Fruit fly (Drosophila melanogaster): ENCODE measurements around the gene CG32638.
A peak's percentile ranks its signal among the peaks of the same experiment; 100 is the strongest.

Gene CG32638

dm6 chrX:13143100-13143499, 14.5 kb upstream of the CG32638 start (continued):
- TF ChIP-seq CG10147 (GFP tag; optimal IDR thresholded peaks at IDR 0.05) = no peak
- TF ChIP-seq cato (GFP tag; optimal IDR thresholded peaks at IDR 0.05; ENCODE audit: borderline replicate concordance) = no peak
- TF ChIP-seq Hr78 (GFP tag; optimal IDR thresholded peaks at IDR 0.05) = no peak
- 0 out of 2 replicates have a peak, but pooled peaks have one; percentile 37 for TF ChIP-seq CG32767 (GFP tag; IDR thresholded peaks at IDR 0.05)
- no peak for TF ChIP-seq Mad (GFP tag; optimal IDR thresholded peaks at IDR 0.05)
- TF ChIP-seq Ravus (GFP tag; IDR thresholded peaks at IDR 0.05) = no peak
- TF ChIP-seq unc-4 (GFP tag; IDR thresholded peaks at IDR 0.05; ENCODE audit: partially characterized antibody) = no peak
- peak; percentile 63 for TF ChIP-seq unpg (GFP tag; optimal IDR thresholded peaks at IDR 0.05)
- TF ChIP-seq Opbp (GFP tag; IDR thresholded peaks at IDR 0.05; ENCODE audit: partially characterized antibody) = no peak
- no peak for TF ChIP-seq Mes4 (GFP tag; optimal IDR thresholded peaks at IDR 0.05)
- TF ChIP-seq sob (GFP tag; IDR thresholded peaks at IDR 0.05) = peak; percentile 42; the same call in 1 of the 2 replicates
- no peak for TF ChIP-seq tin (GFP tag; optimal IDR thresholded peaks at IDR 0.05)
- peak in 1 of 2 experiments; percentile 50 for TF ChIP-seq eve (GFP tag; optimal IDR thresholded peaks at IDR 0.05)
- peak; percentile 31 for TF ChIP-seq CG13296 (GFP tag; optimal IDR thresholded peaks at IDR 0.05)
- TF ChIP-seq CG14965 (GFP tag; optimal IDR thresholded peaks at IDR 0.05; ENCODE audit: borderline replicate concordance) = no peak
- peak; percentile 45 for TF ChIP-seq Sox100B (GFP tag; optimal IDR thresholded peaks at IDR 0.05)
- TF ChIP-seq D19A (tag; optimal IDR thresholded peaks at IDR 0.05) = no peak
- TF ChIP-seq CG17385 (GFP tag; optimal IDR thresholded peaks at IDR 0.05) = peak; percentile 61
- peak; percentile 12 for TF ChIP-seq CG9727 (GFP tag; optimal IDR thresholded peaks at IDR 0.05)
- peak; percentile 54 for TF ChIP-seq CG4730 (GFP tag; IDR thresholded peaks at IDR 0.05)
- no peak for TF ChIP-seq CG3726 (GFP tag; IDR thresholded peaks at IDR 0.05)
- peak; percentile 36 for TF ChIP-seq CG10209 (GFP tag; optimal IDR thresholded peaks at IDR 0.05)
- no peak for TF ChIP-seq CG1529 (GFP tag; optimal IDR thresholded peaks at IDR 0.05)
- TF ChIP-seq CG4404 (GFP tag; IDR thresholded peaks at IDR 0.05) = peak; percentile 39
- no peak for TF ChIP-seq Jarid2 (GFP tag; optimal IDR thresholded peaks at IDR 0.05)
- TF ChIP-seq dati (GFP tag; IDR thresholded peaks at IDR 0.05) = no peak
- peak; percentile 13 for TF ChIP-seq Abd-B (GFP tag; optimal IDR thresholded peaks at IDR 0.05)
- peak; percentile 54 for TF ChIP-seq CG10366 (GFP tag; IDR thresholded peaks at IDR 0.05)
- peak; percentile 58 for TF ChIP-seq nom (GFP tag; optimal IDR thresholded peaks at IDR 0.05)
- no peak for TF ChIP-seq CG6654 (GFP tag; optimal IDR thresholded peaks at IDR 0.05)
- peak; percentile 43; the same call in 1 of the 2 replicates for TF ChIP-seq esg (GFP tag; conservative IDR thresholded peaks at IDR 0.05)
- peak; percentile 59 for TF ChIP-seq Oli (tag; optimal IDR thresholded peaks at IDR 0.05)
- TF ChIP-seq CG6791 (GFP tag; IDR thresholded peaks at IDR 0.05; ENCODE audit: partially characterized antibody) = no peak
- TF ChIP-seq CG31365 (tag; optimal IDR thresholded peaks at IDR 0.05) = no peak
- no peak for TF ChIP-seq danr (GFP tag; IDR thresholded peaks at IDR 0.05)
- no peak for TF ChIP-seq caup (GFP tag; optimal IDR thresholded peaks at IDR 0.05; ENCODE audit: severe bottlenecking)
- 0 out of 3 replicates have a peak, but pooled peaks have one; percentile 36 for TF ChIP-seq CG17361 (GFP tag; IDR thresholded peaks at IDR 0.05)
- TF ChIP-seq gcm (GFP tag; optimal IDR thresholded peaks at IDR 0.05) = peak; percentile 28
- peak; percentile 31 for TF ChIP-seq CG15696 (tag; optimal IDR thresholded peaks at IDR 0.05)
- TF ChIP-seq CG18262 (tag; optimal IDR thresholded peaks at IDR 0.05) = peak; percentile 40
- peak; percentile 25 for TF ChIP-seq Fer3 (tag; optimal IDR thresholded peaks at IDR 0.05)
- peak; percentile 10 for TF ChIP-seq CG4820 (GFP tag; optimal IDR thresholded peaks at IDR 0.05)
- no peak for TF ChIP-seq Atf3 (GFP tag; optimal IDR thresholded peaks at IDR 0.05)
- no peak for TF ChIP-seq ham (GFP tag; IDR thresholded peaks at IDR 0.05)
- TF ChIP-seq jigr1 (GFP tag; IDR thresholded peaks at IDR 0.05) = no peak
- no peak for TF ChIP-seq Elba2 (GFP tag; optimal IDR thresholded peaks at IDR 0.05)
- TF ChIP-seq vvl (GFP tag; IDR thresholded peaks at IDR 0.05) = peak; percentile 66
- no peak for TF ChIP-seq CG6683 (GFP tag; optimal IDR thresholded peaks at IDR 0.05)
- peak; percentile 6 for TF ChIP-seq run (tag; optimal IDR thresholded peaks at IDR 0.05)
- TF ChIP-seq Doc3 (GFP tag; IDR thresholded peaks at IDR 0.05; ENCODE audit: partially characterized antibody) = no peak
